Worm (Caenorhabditis elegans) whole organism, L3 larva: ENCODE data around the gene T16H12.3.
A peak's percentile ranks its signal among the peaks of the same experiment; 100 is the strongest.

Experiments
- aly-2 ChIP-seq: fragments of 150-350 bp; optimal IDR thresholded peaks from 2 replicates; lab custom pipeline; 2014; ENCODE audit warnings: missing biosample characterization, missing genetic modification characterization
- ceh-28 ChIP-seq: fragments of 150-350 bp; optimal IDR thresholded peaks from 2 replicates; lab custom pipeline; 2014; ENCODE audit warnings: missing biosample characterization, missing genetic modification reagents, missing genetic modification characterization
- lin-39 ChIP-seq: fragments of 150-350 bp; optimal IDR thresholded peaks from 2 replicates; lab custom pipeline; 2018; ENCODE audit warnings: missing biosample characterization, missing genetic modification reagents, missing genetic modification characterization
- nfya-1 ChIP-seq: sonication (generic microtip); optimal IDR thresholded peaks from 2 replicates; lab custom pipeline; 2017; ENCODE audit warnings: missing genetic modification characterization, mild to moderate bottlenecking, missing compliant biosample characterization, antibody characterized with exemption, moderate library complexity; ENCODE audit not compliant: insufficient read depth
- unc-62 ChIP-seq: fragments of 150-350 bp; sonication (generic microtip); optimal IDR thresholded peaks from 4 replicates; lab custom pipeline; 2014; ENCODE audit warnings: missing biosample characterization, missing genetic modification reagents, missing genetic modification characterization
- ztf-11 ChIP-seq: fragments of 150-350 bp; optimal IDR thresholded peaks from 2 replicates; lab custom pipeline; 2014; ENCODE audit warnings: missing biosample characterization, missing genetic modification characterization
- ztf-4 ChIP-seq: fragments of 150-350 bp; optimal IDR thresholded peaks from 2 replicates; lab custom pipeline; 2014; ENCODE audit warnings: missing biosample characterization, missing genetic modification characterization

- TF ChIP-seq nfya-1 (tag; lab: Kevin White, UChicago) = peak; percentile 93
- no peak for TF ChIP-seq ztf-4
- no peak for TF ChIP-seq ceh-28 (tag; lab: Kevin White, UChicago)
- TF ChIP-seq unc-62 (GFP tag; lab: Kevin White, UChicago) = no peak
- TF ChIP-seq aly-2 = no peak
- peak; percentile 50 for TF ChIP-seq lin-39 (tag; lab: Kevin White, UChicago)
- TF ChIP-seq ztf-11 (tag; lab: Kevin White, UChicago) = no peak
Observed at ce11 chrIII:10094538-10094937, 11.4 kb upstream of the T16H12.3 start.
